Worm (Caenorhabditis elegans): ENCODE measurements around the gene F10E9.1.

Gene F10E9.1

DNA sequence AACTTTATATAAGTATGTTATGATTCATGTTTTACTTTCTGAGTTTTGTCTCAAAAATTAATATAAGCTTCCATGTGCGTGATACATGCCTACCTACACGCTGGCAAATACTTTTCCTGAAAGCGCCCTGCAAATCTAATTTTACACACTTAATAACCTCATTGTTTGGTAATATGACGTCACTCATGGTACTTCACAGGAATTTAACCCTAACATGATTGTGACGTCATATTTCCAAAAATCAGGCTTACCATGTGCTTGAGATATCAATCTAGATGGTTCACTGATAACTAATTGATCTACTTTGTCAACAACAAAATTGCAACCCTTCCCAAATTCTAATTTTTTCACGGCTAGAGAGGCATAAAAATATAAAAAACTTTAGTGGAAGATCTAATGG is 19.5 kb upstream of the F10E9.1 start:
- TF ChIP-seq nhr-237 (tag; optimal IDR thresholded peaks at IDR 0.05): no peak
- no peak for TF ChIP-seq nhr-25 (tag; optimal IDR thresholded peaks at IDR 0.05)
- no peak for TF ChIP-seq ceh-9 (tag; optimal IDR thresholded peaks at IDR 0.05)
- TF ChIP-seq ceh-82 (tag; optimal IDR thresholded peaks at IDR 0.05): no peak
- TF ChIP-seq mml-1 (tag; optimal IDR thresholded peaks at IDR 0.05): no peak
- no peak for TF ChIP-seq snpc-4 (tag; optimal IDR thresholded peaks at IDR 0.05)
- no peak for TF ChIP-seq fkh-2 (tag; optimal IDR thresholded peaks at IDR 0.05)

- TF ChIP-seq ama-1 (optimal IDR thresholded peaks at IDR 0.05) (no peak), fos-1 (tag; optimal IDR thresholded peaks at IDR 0.05) (no peak), lsy-12 (tag; optimal IDR thresholded peaks at IDR 0.05) (no peak), nhr-67 (tag; optimal IDR thresholded peaks at IDR 0.05) (no peak), ztf-4 (tag; optimal IDR thresholded peaks at IDR 0.05) (no peak), elt-3 (tag; optimal IDR thresholded peaks at IDR 0.05) (no peak), fkh-10 (GFP tag; optimal IDR thresholded peaks at IDR 0.05) (no peak), nhr-77 (tag; optimal IDR thresholded peaks at IDR 0.05) (no peak), aly-2 (tag; optimal IDR thresholded peaks at IDR 0.05) (no peak), nhr-43 (tag; optimal IDR thresholded peaks at IDR 0.05; ENCODE audit: poor library complexity, severe bottlenecking) (no peak), lin-39 (tag; optimal IDR thresholded peaks at IDR 0.05) (no peak)
Observed at ce11 chrIII:8305304-8305703, 17.7 kb upstream of the F10E9.1 start.

- TF ChIP-seq unc-39 (tag; optimal IDR thresholded peaks at IDR 0.05) (no peak), ZK546.5 (tag; optimal IDR thresholded peaks at IDR 0.05) (no peak), lsy-12 (tag; optimal IDR thresholded peaks at IDR 0.05) (no peak), lin-39 (tag; optimal IDR thresholded peaks at IDR 0.05) (no peak), ceh-9 (tag; optimal IDR thresholded peaks at IDR 0.05) (no peak), nhr-12 (tag; optimal IDR thresholded peaks at IDR 0.05) (no peak), ztf-11 (tag; optimal IDR thresholded peaks at IDR 0.05) (no peak), sea-2 (GFP tag; optimal IDR thresholded peaks at IDR 0.05) (no peak), zag-1 (tag; optimal IDR thresholded peaks at IDR 0.05) (no peak), lin-15B (tag; optimal IDR thresholded peaks at IDR 0.05) (no peak), nfya-1 (tag; optimal IDR thresholded peaks at IDR 0.05; ENCODE audit: insufficient read depth) (no peak), skn-1 (tag; optimal IDR thresholded peaks at IDR 0.05) (no peak), R02D3.7 (tag; optimal IDR thresholded peaks at IDR 0.05) (no peak), pqm-1 (tag; optimal IDR thresholded peaks at IDR 0.05) (no peak)
Observed at ce11 chrIII:8305816-8306215, 17.1 kb upstream of the F10E9.1 start.

DNA sequence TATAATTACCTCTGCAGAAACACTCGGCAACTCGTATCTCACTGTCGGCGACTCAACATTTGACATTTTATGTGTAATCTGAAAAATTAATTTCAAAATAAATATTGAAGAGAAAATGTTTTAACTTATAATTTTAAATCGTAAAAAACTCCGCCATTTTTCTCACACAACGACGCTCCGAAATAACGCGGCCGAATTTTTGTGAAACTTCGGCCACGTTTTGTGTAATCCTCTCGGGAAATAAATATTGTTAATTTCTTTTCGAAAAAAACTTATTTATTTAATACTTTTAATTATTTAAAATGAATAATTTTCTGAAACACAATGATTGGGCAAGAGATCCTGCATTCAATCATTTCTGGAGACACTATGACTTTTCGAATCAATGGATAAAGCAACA is 15.6 kb upstream of the F10E9.1 start, which contains the start of the genes F10E9.7 and F10E9.5:
Gene F10E9.7 (minus strand): TSS at position 86 of the 400 bp plus-strand sequence.
Gene F10E9.5 (plus strand): TSS at position 237 of the 400 bp plus-strand sequence.
- peak; percentile 57 for TF ChIP-seq nhr-25 (tag; optimal IDR thresholded peaks at IDR 0.05)
- TF ChIP-seq zag-1 (tag; optimal IDR thresholded peaks at IDR 0.05): no peak
- no peak for TF ChIP-seq daf-12 (tag; optimal IDR thresholded peaks at IDR 0.05)
- no peak for TF ChIP-seq ztf-4 (tag; optimal IDR thresholded peaks at IDR 0.05)
- no peak for TF ChIP-seq nhr-12 (tag; optimal IDR thresholded peaks at IDR 0.05)
- TF ChIP-seq nhr-67 (tag; optimal IDR thresholded peaks at IDR 0.05): peak; percentile 60
- TF ChIP-seq lin-39 (tag; optimal IDR thresholded peaks at IDR 0.05): peak; percentile 62
- TF ChIP-seq nfya-1 (tag; optimal IDR thresholded peaks at IDR 0.05; ENCODE audit: insufficient read depth): peak; percentile 89
- TF ChIP-seq ceh-82 (tag; optimal IDR thresholded peaks at IDR 0.05): peak; percentile 58
- TF ChIP-seq snpc-4 (tag; optimal IDR thresholded peaks at IDR 0.05): peak; percentile 86
- TF ChIP-seq ama-1 (optimal IDR thresholded peaks at IDR 0.05): no peak
- peak; percentile 30 for TF ChIP-seq fkh-10 (GFP tag; optimal IDR thresholded peaks at IDR 0.05)
- TF ChIP-seq fos-1 (tag; optimal IDR thresholded peaks at IDR 0.05): no peak
- TF ChIP-seq elt-2 (tag; optimal IDR thresholded peaks at IDR 0.05): peak; percentile 53
- no peak for TF ChIP-seq ZK546.5 (tag; optimal IDR thresholded peaks at IDR 0.05)
- peak; percentile 71 for TF ChIP-seq hmg-11 (tag; optimal IDR thresholded peaks at IDR 0.05)
- no peak for TF ChIP-seq sea-2 (GFP tag; optimal IDR thresholded peaks at IDR 0.05)
- TF ChIP-seq nhr-77 (tag; optimal IDR thresholded peaks at IDR 0.05): no peak
- peak; percentile 89 for TF ChIP-seq lsy-12 (tag; optimal IDR thresholded peaks at IDR 0.05)
- TF ChIP-seq nhr-23 (tag; optimal IDR thresholded peaks at IDR 0.05): peak; percentile 96
- TF ChIP-seq jun-1 (tag; optimal IDR thresholded peaks at IDR 0.05): no peak
- no peak for TF ChIP-seq ztf-11 (tag; optimal IDR thresholded peaks at IDR 0.05)
- no peak for TF ChIP-seq aly-2 (tag; optimal IDR thresholded peaks at IDR 0.05)
- TF ChIP-seq mdl-1 (tag; optimal IDR thresholded peaks at IDR 0.05): no peak
- TF ChIP-seq lin-15B (tag; optimal IDR thresholded peaks at IDR 0.05): peak; percentile 97
- TF ChIP-seq pqm-1 (tag; optimal IDR thresholded peaks at IDR 0.05): peak; percentile 27
- no peak for TF ChIP-seq egl-27 (tag; optimal IDR thresholded peaks at IDR 0.05)
- no peak for TF ChIP-seq ceh-9 (tag; optimal IDR thresholded peaks at IDR 0.05)
- TF ChIP-seq eor-1 (tag; optimal IDR thresholded peaks at IDR 0.05): peak in 1 of 2 experiments; percentile 49
- TF ChIP-seq pha-4 (tag; optimal IDR thresholded peaks at IDR 0.05): peak; percentile 96
- TF ChIP-seq nhr-237 (tag; optimal IDR thresholded peaks at IDR 0.05): no peak
- peak; percentile 17 for TF ChIP-seq elt-1 (tag; optimal IDR thresholded peaks at IDR 0.05)
- TF ChIP-seq fkh-2 (tag; optimal IDR thresholded peaks at IDR 0.05): no peak
- peak; percentile 32 for TF ChIP-seq ceh-28 (tag; optimal IDR thresholded peaks at IDR 0.05)
- TF ChIP-seq tbx-2 (tag; optimal IDR thresholded peaks at IDR 0.05): peak; percentile 56
- no peak for TF ChIP-seq unc-62 (GFP tag; optimal IDR thresholded peaks at IDR 0.05)
- TF ChIP-seq unc-39 (tag; optimal IDR thresholded peaks at IDR 0.05): no peak
- TF ChIP-seq mml-1 (tag; optimal IDR thresholded peaks at IDR 0.05): no peak
- no peak for TF ChIP-seq nhr-28 (tag; optimal IDR thresholded peaks at IDR 0.05)
- peak; percentile 55 for TF ChIP-seq R02D3.7 (tag; optimal IDR thresholded peaks at IDR 0.05)
- peak; percentile 58 for TF ChIP-seq skn-1 (tag; optimal IDR thresholded peaks at IDR 0.05)
- TF ChIP-seq ceh-16 (tag; optimal IDR thresholded peaks at IDR 0.05): no peak
- TF ChIP-seq nhr-43 (tag; optimal IDR thresholded peaks at IDR 0.05; ENCODE audit: poor library complexity, severe bottlenecking): peak; percentile 97
